Worm (Caenorhabditis elegans) whole organism, L2 larva: Measurements from ENCODE around the gene srx-119.

Source experiments
- C34F6.9 ChIP-seq: fragments of 150-350 bp; optimal IDR thresholded peaks from 2 replicates; lab custom pipeline; 2014; ENCODE audit warnings: missing biosample characterization, missing genetic modification characterization
- F13H6.1 ChIP-seq: sonication (generic microtip); optimal IDR thresholded peaks from 2 replicates; lab custom pipeline; 2016; ENCODE audit warnings: missing genetic modification characterization, missing compliant biosample characterization
- R02D3.7 ChIP-seq: fragments of 150-350 bp; optimal IDR thresholded peaks from 2 replicates; lab custom pipeline; 2014; ENCODE audit warnings: missing biosample characterization, missing genetic modification characterization
- ZK546.5 ChIP-seq: sonication (generic microtip); optimal IDR thresholded peaks from 2 replicates; lab custom pipeline; 2017; ENCODE audit warnings: missing biosample characterization, missing genetic modification characterization
- aly-2 ChIP-seq: fragments of 150-350 bp; optimal IDR thresholded peaks from 2 replicates; lab custom pipeline; 2014; ENCODE audit warnings: missing biosample characterization, missing genetic modification characterization
- ama-1 ChIP-seq: fragments of 150-350 bp; optimal IDR thresholded peaks from 2 replicates; lab custom pipeline; 2018; ENCODE audit warnings: inconsistent platforms
- ceh-16 ChIP-seq: fragments of 150-350 bp; optimal IDR thresholded peaks from 2 replicates; lab custom pipeline; 2014; ENCODE audit warnings: missing biosample characterization, missing genetic modification characterization
- crh-2 ChIP-seq: sonication (generic microtip); optimal IDR thresholded peaks from 2 replicates; lab custom pipeline; 2017; ENCODE audit warnings: missing biosample characterization, missing genetic modification characterization
- elt-1 ChIP-seq: fragments of 150-350 bp; optimal IDR thresholded peaks from 2 replicates; lab custom pipeline; 2014; ENCODE audit warnings: missing biosample characterization, missing genetic modification characterization
- elt-3 ChIP-seq: sonication (generic microtip); optimal IDR thresholded peaks from 2 replicates; lab custom pipeline; 2017; ENCODE audit warnings: missing biosample characterization, missing genetic modification characterization
- fos-1 ChIP-seq: fragments of 150-350 bp; optimal IDR thresholded peaks from 2 replicates; lab custom pipeline; 2014; ENCODE audit warnings: missing biosample characterization, missing genetic modification characterization
- lin-11 ChIP-seq: fragments of 150-350 bp; sonication (generic microtip); optimal IDR thresholded peaks from 2 replicates; lab custom pipeline; 2014; ENCODE audit warnings: missing biosample characterization, missing genetic modification characterization, inconsistent platforms, mixed read lengths
- lin-39 ChIP-seq: fragments of 150-350 bp; optimal IDR thresholded peaks from 2 replicates; lab custom pipeline; 2014; ENCODE audit warnings: missing biosample characterization, missing genetic modification reagents, missing genetic modification characterization
- lsy-2 ChIP-seq, 2 experiments: fragments of 150-350 bp in 1 of 2; sonication (generic microtip) in 1 of 2; optimal IDR thresholded peaks; 2 replicates each; lab custom pipeline; 2014 to 2017; ENCODE audit warnings: missing biosample characterization in 2 of 2, missing genetic modification characterization in 2 of 2
- mab-5 ChIP-seq: fragments of 150-350 bp; optimal IDR thresholded peaks from 2 replicates; lab custom pipeline; 2014; ENCODE audit warnings: missing biosample characterization, missing genetic modification characterization
- mbf-1 ChIP-seq: sonication (generic microtip); optimal IDR thresholded peaks from 2 replicates; lab custom pipeline; 2017; ENCODE audit warnings: missing biosample characterization, missing genetic modification characterization
- mdl-1 ChIP-seq, 2 experiments: fragments of 150-350 bp in 1 of 2; sonication (generic microtip) in 1 of 2; optimal IDR thresholded peaks; 2 replicates each; lab custom pipeline; 2017; ENCODE audit warnings: missing biosample characterization in 2 of 2, missing genetic modification characterization in 2 of 2
- nhr-10 ChIP-seq: sonication (generic microtip); optimal IDR thresholded peaks from 2 replicates; lab custom pipeline; 2017; ENCODE audit warnings: missing biosample characterization, missing genetic modification characterization
- nhr-21 ChIP-seq: fragments of 150-350 bp; optimal IDR thresholded peaks from 2 replicates; lab custom pipeline; 2014; ENCODE audit warnings: missing biosample characterization, missing genetic modification characterization
- nhr-23 ChIP-seq: fragments of 150-350 bp; optimal IDR thresholded peaks from 2 replicates; lab custom pipeline; 2014; ENCODE audit warnings: missing biosample characterization, missing genetic modification reagents, missing genetic modification characterization
- nhr-237 ChIP-seq: fragments of 150-350 bp; optimal IDR thresholded peaks from 2 replicates; lab custom pipeline; 2014; ENCODE audit warnings: missing biosample characterization, missing genetic modification characterization
- nhr-25 ChIP-seq: fragments of 150-350 bp; sonication (generic microtip); optimal IDR thresholded peaks from 3 replicates; lab custom pipeline; 2014; ENCODE audit warnings: missing biosample characterization, missing genetic modification characterization
- nhr-6 ChIP-seq: fragments of 150-350 bp; optimal IDR thresholded peaks from 2 replicates; lab custom pipeline; 2014; ENCODE audit warnings: missing biosample characterization, missing genetic modification characterization
- skn-1 ChIP-seq: sonication (generic microtip); optimal IDR thresholded peaks from 2 replicates; lab custom pipeline; 2017; ENCODE audit warnings: missing biosample characterization, missing genetic modification characterization
- unc-39 ChIP-seq: fragments of 150-350 bp; optimal IDR thresholded peaks from 2 replicates; lab custom pipeline; 2014; ENCODE audit warnings: missing biosample characterization, missing genetic modification characterization
- zag-1 ChIP-seq: fragments of 150-350 bp; optimal IDR thresholded peaks from 2 replicates; lab custom pipeline; 2014; ENCODE audit warnings: missing biosample characterization, missing genetic modification characterization
- ztf-1 ChIP-seq: fragments of 200-800 bp; sonication (Bioruptor generic); conservative IDR thresholded peaks from 2 replicates; pipeline ENCODE4 v1.3.6; 2022; ENCODE audit warnings: missing genetic modification characterization, missing compliant biosample characterization
- ztf-11 ChIP-seq: sonication (generic microtip); optimal IDR thresholded peaks from 2 replicates; lab custom pipeline; 2017; ENCODE audit warnings: missing biosample characterization, missing genetic modification characterization
- ztf-4 ChIP-seq: fragments of 150-350 bp; optimal IDR thresholded peaks from 2 replicates; lab custom pipeline; 2014; ENCODE audit warnings: missing biosample characterization, missing genetic modification characterization

The srx-119 gene

DNA sequence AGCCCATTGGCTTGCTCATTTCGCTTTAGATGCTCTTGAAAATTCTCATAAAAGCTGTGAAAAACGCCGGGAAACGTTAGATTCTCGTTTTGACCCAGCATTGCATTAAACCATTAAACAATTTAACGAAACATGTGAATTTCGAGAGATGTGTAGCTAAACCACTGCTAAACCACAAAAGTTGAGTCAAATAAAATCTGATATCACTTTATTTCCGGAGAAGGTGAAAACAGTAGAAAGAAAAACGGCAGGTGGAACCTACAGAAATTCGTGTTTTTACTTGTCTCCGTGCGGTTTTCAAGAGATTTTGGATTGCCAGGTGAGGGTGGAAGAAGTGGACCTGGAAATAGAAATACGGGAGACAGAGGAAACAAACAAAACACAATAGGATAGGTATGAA, 16.5 kb downstream of the srx-119 start, which contains the start of gene F49C5.9:
TSS of gene F49C5.9 (minus strand) at position 101 of the 400 bp plus-strand sequence.
- TF ChIP-seq crh-2 (tag; lab: Kevin White, UChicago) (no peak), mdl-1 (tag; optimal IDR thresholded peaks at IDR 0.05; lab: Kevin White, UChicago) (no peak), lin-39 (tag; lab: Kevin White, UChicago) (no peak), ZK546.5 (no peak), nhr-21 (tag; lab: Kevin White, UChicago) (no peak), mab-5 (tag; lab: Kevin White, UChicago) (no peak), mbf-1 (tag; lab: Kevin White, UChicago) (no peak), R02D3.7 (tag; lab: Kevin White, UChicago) (no peak), F13H6.1 (tag; lab: Kevin White, UChicago) (no peak), elt-3 (tag; lab: Kevin White, UChicago) (no peak), nhr-10 (tag; lab: Kevin White, UChicago) (no peak), lin-11 (tag; lab: Kevin White, UChicago) (no peak), aly-2 (no peak)

- TF ChIP-seq ZK546.5 (no peak), ceh-16 (tag; lab: Kevin White, UChicago) (no peak), lsy-2 (tag; optimal IDR thresholded peaks at IDR 0.05; lab: Kevin White, UChicago) (no peak), C34F6.9 (tag; lab: Kevin White, UChicago) (no peak), lin-39 (tag; lab: Kevin White, UChicago) (no peak), mab-5 (tag; lab: Kevin White, UChicago) (no peak), unc-39 (tag; lab: Kevin White, UChicago) (no peak), F13H6.1 (tag; lab: Kevin White, UChicago) (no peak), nhr-23 (tag; lab: Kevin White, UChicago) (no peak), nhr-25 (tag; lab: Kevin White, UChicago) (no peak), elt-3 (tag; lab: Kevin White, UChicago) (no peak), zag-1 (tag; lab: Kevin White, UChicago) (no peak), crh-2 (tag; lab: Kevin White, UChicago) (no peak), ama-1 (lab: Kevin White, UChicago) (no peak), skn-1 (tag; lab: Kevin White, UChicago) (no peak), nhr-21 (tag; lab: Kevin White, UChicago) (no peak), nhr-237 (tag; lab: Kevin White, UChicago) (no peak)
Observed at ce11 chrII:12546413-12546812, 18.4 kb downstream of the srx-119 start, which contains the start of the genes F49C5.5 and F49C5.10. F49C5.5 (minus strand) TSS chrII:12546513. F49C5.10 (plus strand) TSS chrII:12546756.

- TF ChIP-seq skn-1 (tag; lab: Kevin White, UChicago) (no peak), nhr-10 (tag; lab: Kevin White, UChicago) (no peak), ztf-1 (no peak), fos-1 (no peak), elt-1 (tag; lab: Kevin White, UChicago) (no peak)
Observed at ce11 chrII:12547547-12547946, 19.5 kb downstream of the srx-119 start, which contains the start of gene F49C5.16. F49C5.16 (plus strand) TSS chrII:12547847.

- no peak for TF ChIP-seq lin-39 (tag; lab: Kevin White, UChicago)
- TF ChIP-seq ztf-11: no peak
- TF ChIP-seq nhr-6: no peak
- no peak for TF ChIP-seq fos-1
Observed at ce11 chrII:12549613-12550012, 21.6 kb downstream of the srx-119 start.

DNA sequence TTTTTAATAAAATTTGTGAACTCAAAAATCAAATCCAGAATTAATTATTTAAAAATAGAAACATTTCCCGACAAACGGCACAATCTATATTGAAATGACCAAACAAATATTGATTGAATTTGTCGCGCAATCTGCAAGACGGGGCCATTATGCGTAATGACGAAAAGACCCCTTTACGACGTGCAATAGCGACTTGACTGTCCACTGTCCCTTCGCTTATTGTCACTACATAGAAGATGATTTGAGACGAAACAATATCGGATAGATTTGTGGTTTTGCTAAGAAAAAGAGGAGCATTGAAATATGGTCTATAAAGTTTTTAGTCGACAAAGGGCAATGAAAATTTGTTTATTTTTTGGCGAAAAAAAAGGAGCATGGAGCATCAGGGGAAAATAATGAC, 22.9 kb downstream of the srx-119 start:
- TF ChIP-seq nhr-25 (tag; lab: Kevin White, UChicago) (no peak), nhr-6 (no peak)

ce11 chrII:12555579-12555978, 27.5 kb downstream of the srx-119 start, which contains the start of gene F49C5.11:
F49C5.11 (plus strand) TSS chrII:12555879.
- TF ChIP-seq skn-1 (tag; lab: Kevin White, UChicago) (no peak), lin-11 (tag; lab: Kevin White, UChicago) (no peak), ztf-4 (tag; lab: Kevin White, UChicago) (no peak)

- TF ChIP-seq ztf-11 (no peak), nhr-21 (tag; lab: Kevin White, UChicago) (no peak)
Observed at ce11 chrII:12560210-12560609, 32.2 kb downstream of the srx-119 start, which contains the start of gene F49C5.12. F49C5.12 (minus strand) TSS chrII:12560310.
